Fruit fly (Drosophila melanogaster): ENCODE data around the gene sloth2.

DNA sequence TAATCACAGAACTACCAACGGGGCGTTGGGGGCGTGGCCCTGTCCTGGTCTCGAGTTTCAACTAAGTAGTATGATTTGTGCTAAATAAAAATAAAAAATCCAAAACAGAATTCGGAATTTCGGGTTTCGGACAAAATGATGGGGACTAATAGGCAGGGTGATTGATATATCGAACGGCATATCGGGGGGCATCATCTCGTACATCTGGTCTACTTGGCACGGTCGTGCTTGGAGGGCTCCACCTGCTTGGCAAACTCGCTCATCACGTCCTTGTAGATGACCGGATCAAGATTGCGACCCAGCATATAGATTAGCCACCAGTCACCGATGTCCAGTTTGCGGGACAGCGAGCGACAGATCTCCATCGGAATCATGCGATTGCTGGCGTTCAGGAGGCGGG, 36.9 kb upstream of the sloth2 start:
- TF ChIP-seq CG12219 (GFP tag; optimal IDR thresholded peaks at IDR 0.05), result no peak
- TF ChIP-seq pan (optimal IDR thresholded peaks at IDR 0.05), result no peak
- TF ChIP-seq pan (GFP tag; optimal IDR thresholded peaks at IDR 0.05 in 1 of 2, IDR thresholded peaks at IDR 0.05 in 1 of 2), result no peak
- no peak for TF ChIP-seq ems (GFP tag; optimal IDR thresholded peaks at IDR 0.05)
- TF ChIP-seq Atf3 (GFP tag; optimal IDR thresholded peaks at IDR 0.05), result no peak
- no peak for TF ChIP-seq scrt (GFP tag; optimal IDR thresholded peaks at IDR 0.05)
